Fruit fly (Drosophila melanogaster) S2 (cell line): ENCODE results near the gene Prx2.

Experiments used
- CG8478 ChIP-seq: fragments of >200 bp; optimal IDR thresholded peaks from 2 replicates; lab custom pipeline; 2018
- CTCF ChIP-seq, 2 experiments: fragments of >200 bp; optimal IDR thresholded peaks; 2 replicates each; lab custom pipeline; 2018

DNA sequence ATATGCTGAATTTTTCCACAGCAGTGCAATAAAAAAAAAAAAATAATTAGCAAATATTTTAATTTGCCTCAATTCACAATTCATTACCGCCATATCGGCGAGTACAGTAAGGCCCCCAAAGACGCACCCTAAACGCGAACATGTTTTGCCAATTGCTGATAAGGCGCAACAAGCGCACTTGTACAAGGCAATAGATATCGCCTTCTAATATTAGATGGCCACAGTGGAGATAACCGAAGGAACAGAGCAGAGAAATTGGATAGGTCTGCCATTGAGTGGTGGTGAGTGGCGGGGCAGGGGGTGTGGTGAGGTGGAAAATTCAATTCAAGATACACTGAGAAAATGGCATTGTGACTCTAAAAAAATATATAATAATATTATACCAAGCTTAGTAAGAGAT is 16.5 kb upstream of the Prx2 start:
- TF ChIP-seq CG8478 (lab: Kevin White, UChicago), result no peak
- TF ChIP-seq CTCF (optimal IDR thresholded peaks at IDR 0.05; lab: Kevin White, UChicago), result no peak
